Worm (Caenorhabditis elegans) whole organism, young adult: ENCODE measurements around the gene med-1.

ENCODE experiments used
- B0261.1 ChIP-seq: sonication (generic microtip); optimal IDR thresholded peaks from 2 replicates; lab custom pipeline; 2016; ENCODE audit warnings: mild to moderate bottlenecking, missing genetic modification characterization, moderate library complexity, missing compliant biosample characterization
- F23B12.7 ChIP-seq: sonication (generic microtip); optimal IDR thresholded peaks from 2 replicates; lab custom pipeline; 2017; ENCODE audit warnings: missing genetic modification characterization, mild to moderate bottlenecking, missing compliant biosample characterization, antibody characterized with exemption, moderate library complexity; ENCODE audit not compliant: insufficient read depth
- F39B2.1 ChIP-seq: fragments of 200-800 bp; sonication (Bioruptor generic); IDR thresholded peaks from 2 replicates; pipeline ENCODE4 v1.3.6; 2022; ENCODE audit warnings: missing genetic modification reagents, missing genetic modification characterization, missing compliant biosample characterization
- aptf-2 ChIP-seq: fragments of 200-800 bp; sonication (Bioruptor generic); conservative IDR thresholded peaks from 2 replicates; pipeline ENCODE4 v1.3.6; 2022; ENCODE audit warnings: missing genetic modification reagents, missing genetic modification characterization, missing compliant biosample characterization
- bed-1 ChIP-seq: fragments of 200-800 bp; sonication (Bioruptor generic); IDR thresholded peaks from 2 replicates; pipeline ENCODE4 v1.3.6; 2022; ENCODE audit warnings: missing genetic modification reagents, missing genetic modification characterization, missing compliant biosample characterization
- chd-7 ChIP-seq: sonication (generic microtip); optimal IDR thresholded peaks from 2 replicates; lab custom pipeline; 2016; ENCODE audit warnings: mild to moderate bottlenecking, missing genetic modification characterization, moderate library complexity, missing compliant biosample characterization
- dox-1 ChIP-seq: fragments of 200-800 bp; sonication (Bioruptor generic); IDR thresholded peaks from 2 replicates; pipeline ENCODE4 v1.3.6; 2022; ENCODE audit warnings: missing genetic modification reagents, missing genetic modification characterization, missing compliant biosample characterization
- egrh-3 ChIP-seq: fragments of 200-800 bp; sonication (Bioruptor generic); IDR thresholded peaks from 2 replicates; pipeline ENCODE4 v1.3.6; 2022; ENCODE audit warnings: missing genetic modification reagents, missing genetic modification characterization, missing compliant biosample characterization
- ekl-4 ChIP-seq: fragments of 200-800 bp; sonication (Bioruptor generic); IDR thresholded peaks from 2 replicates; pipeline ENCODE4 v1.3.6; 2022; ENCODE audit warnings: missing genetic modification reagents, missing genetic modification characterization, missing compliant biosample characterization
- ets-4 ChIP-seq: fragments of 200-800 bp; sonication (Bioruptor generic); optimal IDR thresholded peaks from 2 replicates; lab custom pipeline; 2018; ENCODE audit warnings: mild to moderate bottlenecking, missing genetic modification characterization, missing compliant biosample characterization
- hrde-1 ChIP-seq: sonication (generic microtip); optimal IDR thresholded peaks from 2 replicates; lab custom pipeline; 2016; ENCODE audit warnings: missing genetic modification characterization, mild to moderate bottlenecking, missing compliant biosample characterization, moderate library complexity, missing genotype, missing genetic modification reagents, borderline replicate concordance
- hsf-1 ChIP-seq: fragments of 200-800 bp; sonication (Bioruptor generic); IDR thresholded peaks from 2 replicates; pipeline ENCODE4 v1.3.6; 2022; ENCODE audit warnings: missing genetic modification reagents, missing genetic modification characterization, missing compliant biosample characterization
- let-607 ChIP-seq, 2 experiments: fragments of 200-800 bp in 1 of 2; sonication (Bioruptor generic) in 1 of 2; sonication (generic microtip) in 1 of 2; optimal IDR thresholded peaks; 2 replicates each; lab custom pipeline; 2016 to 2018; ENCODE audit warnings: mild to moderate bottlenecking in 2 of 2, missing compliant biosample characterization in 2 of 2, missing genetic modification characterization in 2 of 2, moderate library complexity in 2 of 2, missing genotype in 1 of 2
- lin-40 ChIP-seq: sonication (generic microtip); optimal IDR thresholded peaks from 2 replicates; lab custom pipeline; 2016; ENCODE audit warnings: missing genetic modification characterization, mild to moderate bottlenecking, missing compliant biosample characterization, missing genotype, missing genetic modification reagents
- lsl-1 ChIP-seq: fragments of 200-800 bp; sonication (Bioruptor generic); optimal IDR thresholded peaks from 2 replicates; lab custom pipeline; 2018; ENCODE audit warnings: mild to moderate bottlenecking, missing genetic modification characterization, moderate library complexity, missing compliant biosample characterization
- lsy-27 ChIP-seq: sonication (generic microtip); optimal IDR thresholded peaks from 2 replicates; lab custom pipeline; 2017; ENCODE audit warnings: missing genetic modification characterization, mild to moderate bottlenecking, missing compliant biosample characterization, antibody characterized with exemption, missing genotype, borderline replicate concordance; ENCODE audit not compliant: insufficient read depth
- madf-6 ChIP-seq: fragments of 200-800 bp; sonication (Bioruptor generic); IDR thresholded peaks from 2 replicates; pipeline ENCODE4 v1.3.6; 2022; ENCODE audit warnings: missing genetic modification reagents, missing genetic modification characterization, missing compliant biosample characterization
- nhr-90 ChIP-seq: sonication (generic microtip); optimal IDR thresholded peaks from 2 replicates; lab custom pipeline; 2016; ENCODE audit warnings: missing genotype, mild to moderate bottlenecking, missing genetic modification characterization, missing compliant biosample characterization
- pha-4 ChIP-seq: fragments of 150-350 bp; sonication (generic microtip); optimal IDR thresholded peaks from 2 replicates; lab custom pipeline; 2014; ENCODE audit warnings: missing biosample characterization, missing genetic modification reagents, missing genetic modification characterization
- rcor-1 ChIP-seq: fragments of 200-800 bp; sonication (Bioruptor generic); IDR thresholded peaks from 2 replicates; pipeline ENCODE4 v1.3.6; 2022; ENCODE audit warnings: missing genetic modification reagents, missing genetic modification characterization, missing compliant biosample characterization
- rec-8 ChIP-seq, 2 experiments: sonication (generic microtip); optimal IDR thresholded peaks; 2 replicates each; lab custom pipeline; 2016; ENCODE audit warnings: mild to moderate bottlenecking in 2 of 2, missing genetic modification characterization in 2 of 2, missing genetic modification reagents in 2 of 2, missing genotype in 2 of 2, missing biosample characterization in 1 of 2, missing compliant biosample characterization in 1 of 2, moderate library complexity in 1 of 2
- repo-1 ChIP-seq: sonication (generic microtip); optimal IDR thresholded peaks from 2 replicates; lab custom pipeline; 2017; ENCODE audit warnings: mild to moderate bottlenecking, missing genetic modification characterization, missing compliant biosample characterization
- sea-2 ChIP-seq: fragments of 200-800 bp; sonication (Bioruptor generic); IDR thresholded peaks from 2 replicates; pipeline ENCODE4 v1.3.6; 2022; ENCODE audit warnings: missing genetic modification characterization, missing compliant biosample characterization
- snpc-1.1 ChIP-seq: sonication (generic microtip); optimal IDR thresholded peaks from 2 replicates; lab custom pipeline; 2017; ENCODE audit warnings: missing genetic modification characterization, mild to moderate bottlenecking, missing compliant biosample characterization, antibody characterized with exemption, moderate library complexity, missing genotype, missing genetic modification reagents; ENCODE audit not compliant: insufficient read depth
- snpc-3.4 ChIP-seq: sonication (generic microtip); optimal IDR thresholded peaks from 2 replicates; lab custom pipeline; 2017; ENCODE audit warnings: missing genetic modification characterization, mild to moderate bottlenecking, missing compliant biosample characterization, antibody characterized with exemption, moderate library complexity, missing genotype, missing genetic modification reagents
- tbp1 ChIP-seq: fragments of 200-800 bp; sonication (Bioruptor generic); optimal IDR thresholded peaks from 2 replicates; lab custom pipeline; 2018; ENCODE audit warnings: mild to moderate bottlenecking, missing genetic modification characterization, missing compliant biosample characterization
- tbx-9 ChIP-seq: sonication (generic microtip); optimal IDR thresholded peaks from 2 replicates; lab custom pipeline; 2016; ENCODE audit warnings: borderline replicate concordance, missing genetic modification characterization, inconsistent platforms, missing compliant biosample characterization
- unc-62 ChIP-seq: fragments of 150-350 bp; optimal IDR thresholded peaks from 2 replicates; lab custom pipeline; 2014; ENCODE audit warnings: missing biosample characterization, missing genetic modification reagents, missing genetic modification characterization
- zfh-2 ChIP-seq: fragments of 200-800 bp; sonication (Bioruptor generic); conservative IDR thresholded peaks from 2 replicates; pipeline ENCODE4 v1.3.6; 2022; ENCODE audit warnings: missing genetic modification reagents, missing genetic modification characterization, missing compliant biosample characterization
- zim-3 ChIP-seq: sonication (generic microtip); optimal IDR thresholded peaks from 2 replicates; lab custom pipeline; 2017; ENCODE audit warnings: mild to moderate bottlenecking, missing genetic modification characterization, moderate library complexity, missing compliant biosample characterization
- ztf-22 ChIP-seq: fragments of 200-800 bp; sonication (Bioruptor generic); optimal IDR thresholded peaks from 2 replicates; lab custom pipeline; 2018; ENCODE audit warnings: mild to moderate bottlenecking, missing genetic modification characterization, moderate library complexity, missing compliant biosample characterization
- ztf-28 ChIP-seq: fragments of 200-800 bp; sonication (Bioruptor generic); IDR thresholded peaks from 2 replicates; pipeline ENCODE4 v1.3.6; 2022; ENCODE audit warnings: missing genetic modification reagents, missing genetic modification characterization, missing compliant biosample characterization
- ztf-6 ChIP-seq: fragments of 200-800 bp; sonication (Bioruptor generic); IDR thresholded peaks from 2 replicates; pipeline ENCODE4 v1.3.6; 2022; ENCODE audit warnings: missing genetic modification reagents, missing genetic modification characterization, missing compliant biosample characterization

The med-1 gene

ce11 chrX:12393786-12394308 is 36.6 kb upstream of the med-1 start, which contains the start of gene F17E5.2 (continued):
- no peak for TF ChIP-seq snpc-3.4 (tag; lab: Kevin White, UChicago)
- no peak for TF ChIP-seq ekl-4 (GFP tag; lab: Robert Waterston, UW)
- TF ChIP-seq madf-6 (GFP tag; lab: Robert Waterston, UW), result no peak
- no peak for TF ChIP-seq tbx-9
- no peak for TF ChIP-seq rcor-1 (GFP tag; lab: Robert Waterston, UW)
- TF ChIP-seq F23B12.7, result peak; percentile 14
- TF ChIP-seq pha-4 (tag; lab: Kevin White, UChicago), result peak; percentile 27
- no peak for TF ChIP-seq snpc-1.1 (tag; lab: Kevin White, UChicago)
- TF ChIP-seq zim-3 (tag; lab: Kevin White, UChicago), result no peak
- TF ChIP-seq nhr-90, result no peak
- peak; percentile 62 for TF ChIP-seq ztf-22
- TF ChIP-seq tbp1, result peak; percentile 64
- TF ChIP-seq dox-1 (GFP tag; lab: Robert Waterston, UW), result no peak
- peak; percentile 93 for TF ChIP-seq lin-40 (tag; lab: Kevin White, UChicago)
- no peak for TF ChIP-seq hrde-1 (tag; lab: Kevin White, UChicago)
- no peak for TF ChIP-seq ztf-28 (GFP tag; lab: Robert Waterston, UW)
- no peak for TF ChIP-seq F39B2.1 (GFP tag; lab: Robert Waterston, UW)
- no peak for TF ChIP-seq lsl-1 (GFP tag; lab: Kevin White, UChicago)

- TF ChIP-seq rec-8 (tag; optimal IDR thresholded peaks at IDR 0.05; lab: Kevin White, UChicago) (no peak), rcor-1 (GFP tag; lab: Robert Waterston, UW) (no peak), chd-7 (no peak)
- TF ChIP-seq, all 124 proteins: peak for 0
Observed at ce11 chrX:12404729-12405128, 25.7 kb upstream of the med-1 start.

- TF ChIP-seq repo-1 (tag; lab: Kevin White, UChicago) (no peak), ztf-6 (GFP tag; lab: Robert Waterston, UW) (no peak), let-607 (tag; optimal IDR thresholded peaks at IDR 0.05; lab: Kevin White, UChicago) (no peak), lsy-27 (tag; lab: Kevin White, UChicago) (no peak), unc-62 (GFP tag; lab: Kevin White, UChicago) (no peak), aptf-2 (GFP tag; lab: Robert Waterston, UW) (no peak), B0261.1 (tag; lab: Kevin White, UChicago) (no peak), ets-4 (GFP tag; lab: Kevin White, UChicago) (no peak), zfh-2 (GFP tag; lab: Robert Waterston, UW) (peak; percentile 81), bed-1 (GFP tag; lab: Robert Waterston, UW) (no peak), sea-2 (no peak), lin-40 (tag; lab: Kevin White, UChicago) (no peak), ekl-4 (GFP tag; lab: Robert Waterston, UW) (no peak), hsf-1 (GFP tag; lab: Robert Waterston, UW) (no peak), egrh-3 (GFP tag; lab: Robert Waterston, UW) (peak; percentile 53; the same call in 1 of the 2 replicates)
- TF ChIP-seq, all 124 proteins: peak for 2
Observed at ce11 chrX:12406037-12406436, 24.4 kb upstream of the med-1 start.
